Worm (Caenorhabditis elegans): Measurements from ENCODE around the gene drd-50.
A peak's percentile ranks its signal among the peaks of the same experiment; 100 is the strongest.

drd-50 gene

DNA sequence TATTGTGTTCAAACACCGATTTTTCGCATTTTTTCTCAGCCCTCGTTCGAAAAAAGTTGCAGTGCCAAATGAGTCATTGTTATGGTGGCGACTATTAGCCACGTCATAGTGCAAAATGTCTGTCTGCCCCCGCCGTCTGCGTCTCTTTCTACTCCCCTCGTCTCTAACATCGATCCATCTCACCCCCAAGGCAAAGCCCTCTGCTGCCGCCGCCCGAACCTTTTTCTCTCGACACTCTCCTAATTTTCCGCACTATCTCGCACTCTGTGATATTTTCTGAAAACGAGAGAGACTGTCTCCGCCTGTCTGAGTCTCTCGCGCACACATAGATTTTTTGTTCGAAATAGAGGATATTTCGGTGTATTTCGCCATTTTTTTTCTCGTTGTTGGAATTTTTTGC is 24.4 kb upstream of the drd-50 start (continued):
- TF ChIP-seq K12H6.12 (tag; optimal IDR thresholded peaks at IDR 0.05) = peak; percentile 72
- TF ChIP-seq gei-17 (GFP tag; optimal IDR thresholded peaks at IDR 0.05) = no peak
- no peak for TF ChIP-seq rec-8 (tag; optimal IDR thresholded peaks at IDR 0.05)
- TF ChIP-seq nhr-27 (tag; optimal IDR thresholded peaks at IDR 0.05) = no peak
- no peak for TF ChIP-seq Y56A3A.18 (GFP tag; IDR thresholded peaks at IDR 0.05)
- no peak for TF ChIP-seq ceh-58 (GFP tag; IDR thresholded peaks at IDR 0.05)
- TF ChIP-seq lin-54 (GFP tag; optimal IDR thresholded peaks at IDR 0.05) = peak; percentile 3
- TF ChIP-seq F57A8.1 (GFP tag; optimal IDR thresholded peaks at IDR 0.05) = no peak
- no peak for TF ChIP-seq snpc-4 (GFP tag; optimal IDR thresholded peaks at IDR 0.05)
- TF ChIP-seq snpc-4 (tag; optimal IDR thresholded peaks at IDR 0.05) = peak in 2 of 4 experiments; percentile 24 to 31
- TF ChIP-seq madf-8 (GFP tag; conservative IDR thresholded peaks at IDR 0.05) = no peak
- TF ChIP-seq chd-7 (tag; optimal IDR thresholded peaks at IDR 0.05) = no peak
- no peak for TF ChIP-seq sptf-2 (GFP tag; optimal IDR thresholded peaks at IDR 0.05)
- no peak for TF ChIP-seq aptf-2 (GFP tag; conservative IDR thresholded peaks at IDR 0.05)
- TF ChIP-seq ceh-40 (GFP tag; IDR thresholded peaks at IDR 0.05) = no peak
- no peak for TF ChIP-seq efl-1 (GFP tag; optimal IDR thresholded peaks at IDR 0.05)
- no peak for TF ChIP-seq ets-4 (GFP tag; optimal IDR thresholded peaks at IDR 0.05)
- TF ChIP-seq madf-10 (tag; optimal IDR thresholded peaks at IDR 0.05) = no peak
- peak in 1 of 3 experiments; percentile 37 for TF ChIP-seq lin-35 (GFP tag; optimal IDR thresholded peaks at IDR 0.05)
- no peak for TF ChIP-seq F23B12.7 (tag; optimal IDR thresholded peaks at IDR 0.05; ENCODE audit: insufficient read depth)
- TF ChIP-seq ztf-3 (GFP tag; optimal IDR thresholded peaks at IDR 0.05) = no peak
- TF ChIP-seq ztf-26 (tag; optimal IDR thresholded peaks at IDR 0.05) = peak; percentile 19
- TF ChIP-seq Y79H2A.3 (GFP tag; conservative IDR thresholded peaks at IDR 0.05) = no peak
- TF ChIP-seq dpff-1 (tag; optimal IDR thresholded peaks at IDR 0.05) = no peak
- no peak for TF ChIP-seq Y95B8A.8 (GFP tag; IDR thresholded peaks at IDR 0.05)
- TF ChIP-seq F55B11.4 (tag; optimal IDR thresholded peaks at IDR 0.05; ENCODE audit: borderline replicate concordance, insufficient read depth) = no peak
- TF ChIP-seq ceh-79 (tag; optimal IDR thresholded peaks at IDR 0.05) = no peak
- TF ChIP-seq rpc-1 (optimal IDR thresholded peaks at IDR 0.05) = no peak
- no peak for TF ChIP-seq rpc-1 (tag; optimal IDR thresholded peaks at IDR 0.05)
- no peak for TF ChIP-seq D2030.7 (GFP tag; IDR thresholded peaks at IDR 0.05)
- TF ChIP-seq snpc-1.1 (tag; optimal IDR thresholded peaks at IDR 0.05; ENCODE audit: insufficient read depth) = no peak
- TF ChIP-seq B0261.1 (tag; optimal IDR thresholded peaks at IDR 0.05) = no peak
- TF ChIP-seq aptf-3 (GFP tag; IDR thresholded peaks at IDR 0.05) = no peak
- no peak for TF ChIP-seq Y67H2A.10 (GFP tag; conservative IDR thresholded peaks at IDR 0.05)
- no peak for TF ChIP-seq B0019.2 (GFP tag; conservative IDR thresholded peaks at IDR 0.05)
- no peak for TF ChIP-seq ztf-25 (GFP tag; IDR thresholded peaks at IDR 0.05)
- no peak for TF ChIP-seq cebp-1 (GFP tag; IDR thresholded peaks at IDR 0.05)
- peak; percentile 84 for TF ChIP-seq cebp-1 (tag; optimal IDR thresholded peaks at IDR 0.05)
- TF ChIP-seq F22D6.2 (tag; optimal IDR thresholded peaks at IDR 0.05) = no peak
- peak; percentile 48 for TF ChIP-seq nhr-80 (tag; optimal IDR thresholded peaks at IDR 0.05)
- no peak for TF ChIP-seq sdz-38 (tag; optimal IDR thresholded peaks at IDR 0.05)
- TF ChIP-seq nfya-1 (tag; optimal IDR thresholded peaks at IDR 0.05; ENCODE audit: borderline replicate concordance, insufficient read depth) = no peak
- no peak for TF ChIP-seq mxl-1 (tag; optimal IDR thresholded peaks at IDR 0.05)
- TF ChIP-seq zfh-2 (GFP tag; conservative IDR thresholded peaks at IDR 0.05) = peak; percentile 95
- peak; percentile 81 for TF ChIP-seq attf-5 (GFP tag; optimal IDR thresholded peaks at IDR 0.05)
- TF ChIP-seq F49E8.2 (tag; optimal IDR thresholded peaks at IDR 0.05; ENCODE audit: insufficient read depth) = no peak
- TF ChIP-seq K11D2.4 (GFP tag; IDR thresholded peaks at IDR 0.05) = no peak
- no peak for TF ChIP-seq lin-26 (GFP tag; IDR thresholded peaks at IDR 0.05)
- no peak for TF ChIP-seq lsl-1 (GFP tag; optimal IDR thresholded peaks at IDR 0.05)
- TF ChIP-seq ekl-4 (GFP tag; IDR thresholded peaks at IDR 0.05) = no peak
